Fruit fly (Drosophila melanogaster): Measurements from ENCODE around the gene alph.

alph gene

dm6 chr3R:29608177-29608576 is 16.5 kb downstream of the alph start, which contains the start of gene Diedel2:
TSS of gene Diedel2 (plus strand) at chr3R:29608477.
- no peak for TF ChIP-seq CG17801 (GFP tag; optimal IDR thresholded peaks at IDR 0.05; ENCODE audit: partially characterized antibody)

dm6 chr3R:29610958-29611357 is 19.3 kb downstream of the alph start:
- TF ChIP-seq CG17801 (GFP tag; optimal IDR thresholded peaks at IDR 0.05; ENCODE audit: partially characterized antibody) = no peak

- no peak for TF ChIP-seq CG17801 (GFP tag; optimal IDR thresholded peaks at IDR 0.05; ENCODE audit: partially characterized antibody)
Measured at dm6 chr3R:29617197-29617596, 25.6 kb downstream of the alph start.

dm6 chr3R:29617709-29618212 is 26.1 kb downstream of the alph start:
- TF ChIP-seq CG17801 (GFP tag; optimal IDR thresholded peaks at IDR 0.05; ENCODE audit: partially characterized antibody) = no peak

dm6 chr3R:29618515-29619157 is 27.0 kb downstream of the alph start, which contains the start of gene CG1907:
TSS of gene CG1907 (plus strand) at chr3R:29619065.
- peak; percentile 97 for TF ChIP-seq CG17801 (GFP tag; optimal IDR thresholded peaks at IDR 0.05; ENCODE audit: partially characterized antibody)

- TF ChIP-seq CG17801 (GFP tag; optimal IDR thresholded peaks at IDR 0.05; ENCODE audit: partially characterized antibody) = no peak
Measured at dm6 chr3R:29620712-29621479, 29.3 kb downstream of the alph start.

dm6 chr3R:29625883-29626282 is 34.3 kb downstream of the alph start:
- TF ChIP-seq CG17801 (GFP tag; optimal IDR thresholded peaks at IDR 0.05; ENCODE audit: partially characterized antibody) = no peak

- no peak for TF ChIP-seq CG17801 (GFP tag; optimal IDR thresholded peaks at IDR 0.05; ENCODE audit: partially characterized antibody)
Measured at dm6 chr3R:29651488-29651887, 59.9 kb downstream of the alph start.

dm6 chr3R:29659950-29660349 is 68.3 kb downstream of the alph start, which contains the start of gene Dop1R2:
TSS of gene Dop1R2 (minus strand) at chr3R:29659984.
- no peak for TF ChIP-seq CG17801 (GFP tag; optimal IDR thresholded peaks at IDR 0.05; ENCODE audit: partially characterized antibody)

- TF ChIP-seq CG17801 (GFP tag; optimal IDR thresholded peaks at IDR 0.05; ENCODE audit: partially characterized antibody) = no peak
Measured at dm6 chr3R:29664183-29664829, 72.7 kb downstream of the alph start, which contains the start of gene ppk21. TSS of gene ppk21 (plus strand) at chr3R:29664779.

All from ovary, adult (tissue).